Fruit fly (Drosophila melanogaster) whole organism, embryonic: ENCODE results near the gene CG1161.

Experiments
- ATbp ChIP-seq: fragments of 200-800 bp; sonication (Bioruptor generic); optimal IDR thresholded peaks from 2 replicates; lab custom pipeline; 2017; ENCODE audit warnings: missing biosample characterization, mild to moderate bottlenecking, missing genetic modification characterization, missing genetic modification reagents
- Ada2b ChIP-seq: fragments of 200-800 bp; sonication (Bioruptor generic); IDR thresholded peaks from 2 replicates; pipeline ENCODE4 v1.3.6; 2022; ENCODE audit warnings: missing biosample characterization, missing genetic modification characterization
- Adf1 ChIP-seq: fragments of 200-800 bp; sonication (Bioruptor generic); IDR thresholded peaks from 2 replicates; pipeline ENCODE4 v1.3.6; 2022; ENCODE audit warnings: missing biosample characterization, missing genetic modification characterization
- Aef1 ChIP-seq: fragments of 200-800 bp; sonication (Bioruptor generic); IDR thresholded peaks from 3 replicates; pipeline ENCODE4 v1.3.6; 2022; ENCODE audit warnings: missing biosample characterization, missing genetic modification characterization
- Atf6 ChIP-seq: fragments of 200-800 bp; sonication (Bioruptor generic); IDR thresholded peaks from 2 replicates; pipeline ENCODE4 v1.3.6; 2022; ENCODE audit warnings: missing biosample characterization, missing genetic modification characterization
- B-H1 ChIP-seq: fragments of 200-800 bp; sonication (Bioruptor generic); IDR thresholded peaks from 3 replicates; pipeline ENCODE4 v1.3.6; 2022; ENCODE audit warnings: missing biosample characterization, missing genetic modification characterization
- CG1233 ChIP-seq: fragments of 200-800 bp; sonication (Bioruptor generic); optimal IDR thresholded peaks from 4 replicates; lab custom pipeline; 2018; ENCODE audit warnings: missing biosample characterization, mild to moderate bottlenecking, missing genetic modification characterization
- CG13775 ChIP-seq: fragments of 200-800 bp; sonication (Bioruptor generic); optimal IDR thresholded peaks from 3 replicates; lab custom pipeline; 2017; ENCODE audit warnings: missing biosample characterization, mild to moderate bottlenecking, missing genetic modification characterization
- CG15073 ChIP-seq: fragments of 200-800 bp; sonication (Bioruptor generic); optimal IDR thresholded peaks from 2 replicates; lab custom pipeline; 2016; ENCODE audit warnings: missing biosample characterization, missing genetic modification characterization
- CG17829 ChIP-seq: fragments of 200-800 bp; optimal IDR thresholded peaks from 2 replicates; lab custom pipeline; 2019; ENCODE audit warnings: missing biosample characterization, mild to moderate bottlenecking, missing genetic modification characterization, moderate library complexity
- CG1832 ChIP-seq: fragments of 200-800 bp; sonication (Bioruptor generic); optimal IDR thresholded peaks from 2 replicates; lab custom pipeline; 2017; ENCODE audit warnings: missing biosample characterization, mild to moderate bottlenecking, missing genetic modification characterization, inconsistent platforms
- CG18619 ChIP-seq: fragments of 200-800 bp; sonication (Bioruptor generic); optimal IDR thresholded peaks from 3 replicates; lab custom pipeline; 2017; ENCODE audit warnings: missing biosample characterization, mild to moderate bottlenecking, missing genetic modification characterization
- CG2712 ChIP-seq: fragments of 200-800 bp; optimal IDR thresholded peaks from 3 replicates; lab custom pipeline; 2019; ENCODE audit warnings: missing biosample characterization, mild to moderate bottlenecking, missing genetic modification characterization, moderate library complexity
- CG31441 ChIP-seq: fragments of 200-800 bp; sonication (Bioruptor generic); IDR thresholded peaks from 2 replicates; pipeline ENCODE4 v1.3.6; 2022; ENCODE audit warnings: missing biosample characterization, missing genetic modification characterization
- CG6813 ChIP-seq: fragments of 200-800 bp; sonication (Bioruptor generic); optimal IDR thresholded peaks from 2 replicates; lab custom pipeline; 2017; ENCODE audit warnings: missing biosample characterization, missing genetic modification characterization, mild to moderate bottlenecking, moderate library complexity, missing genetic modification reagents
- CG6854 ChIP-seq: fragments of 200-800 bp; sonication (Bioruptor generic); optimal IDR thresholded peaks from 3 replicates; lab custom pipeline; 2017; ENCODE audit warnings: missing biosample characterization, mild to moderate bottlenecking, missing genetic modification characterization
- CG7372 ChIP-seq: fragments of 200-800 bp; sonication (Bioruptor generic); IDR thresholded peaks from 2 replicates; pipeline ENCODE4 v1.3.6; 2022; ENCODE audit warnings: missing biosample characterization, missing genetic modification characterization
- CG7556 ChIP-seq: fragments of 200-800 bp; sonication (Bioruptor generic); optimal IDR thresholded peaks from 2 replicates; lab custom pipeline; 2017; ENCODE audit warnings: missing biosample characterization, mild to moderate bottlenecking, missing genetic modification characterization
- CG7786 ChIP-seq: fragments of 200-800 bp; sonication (Bioruptor generic); optimal IDR thresholded peaks from 2 replicates; lab custom pipeline; 2016; ENCODE audit warnings: missing biosample characterization, missing genetic modification characterization
- Dll ChIP-seq: fragments of 200-800 bp; sonication (Bioruptor generic); IDR thresholded peaks from 4 replicates; pipeline ENCODE4 v1.3.6; 2022; ENCODE audit warnings: missing biosample characterization, missing genetic modification characterization; ENCODE audit not compliant: partially characterized antibody
- H15 ChIP-seq: fragments of 200-800 bp; sonication (Bioruptor generic); IDR thresholded peaks from 3 replicates; pipeline ENCODE4 v1.3.6; 2022; ENCODE audit warnings: missing biosample characterization, missing genetic modification characterization
- HLH54F ChIP-seq: fragments of 200-800 bp; sonication (Bioruptor generic); optimal IDR thresholded peaks from 3 replicates; lab custom pipeline; 2016; ENCODE audit warnings: missing biosample characterization, missing genetic modification characterization
- HmgD ChIP-seq: fragments of 200-800 bp; sonication (Bioruptor generic); optimal IDR thresholded peaks from 3 replicates; lab custom pipeline; 2016; ENCODE audit warnings: missing biosample characterization, missing genetic modification characterization
- Hmx ChIP-seq: fragments of 200-800 bp; sonication (Bioruptor generic); optimal IDR thresholded peaks from 2 replicates; lab custom pipeline; 2016; ENCODE audit warnings: missing biosample characterization, missing genetic modification characterization
- Hr3 ChIP-seq: fragments of 200-800 bp; sonication (Bioruptor generic); optimal IDR thresholded peaks from 3 replicates; lab custom pipeline; 2016; ENCODE audit warnings: missing biosample characterization, missing genetic modification characterization
- Lim3 ChIP-seq: fragments of 200-800 bp; sonication (Bioruptor generic); IDR thresholded peaks from 2 replicates; pipeline ENCODE4 v1.3.6; 2022; ENCODE audit warnings: missing biosample characterization, missing genetic modification characterization
- Myb ChIP-seq: fragments of 200-800 bp; sonication (Bioruptor generic); optimal IDR thresholded peaks from 2 replicates; lab custom pipeline; 2016; ENCODE audit warnings: missing biosample characterization, missing genetic modification characterization
- NFAT ChIP-seq: fragments of 200-800 bp; sonication (Bioruptor generic); IDR thresholded peaks from 2 replicates; pipeline ENCODE4 v1.3.6; 2022; ENCODE audit warnings: missing biosample characterization, missing genetic modification characterization
- Neu2 ChIP-seq: fragments of 200-800 bp; sonication (Bioruptor generic); optimal IDR thresholded peaks from 3 replicates; lab custom pipeline; 2016; ENCODE audit warnings: missing biosample characterization, missing genetic modification characterization, borderline replicate concordance
- Nf-YB ChIP-seq: fragments of 200-800 bp; sonication (Bioruptor generic); optimal IDR thresholded peaks from 3 replicates; lab custom pipeline; 2019; ENCODE audit warnings: missing biosample characterization, mild to moderate bottlenecking, missing genetic modification characterization, moderate library complexity
- Nf-YC ChIP-seq: fragments of 200-800 bp; optimal IDR thresholded peaks from 3 replicates; lab custom pipeline; 2019; ENCODE audit warnings: missing biosample characterization, mild to moderate bottlenecking, missing genetic modification characterization, moderate library complexity
- Pdp1 ChIP-seq, 2 experiments: fragments of 200-800 bp; sonication (Bioruptor generic); optimal IDR thresholded peaks; 3 replicates each; lab custom pipeline; 2016; ENCODE audit warnings: missing biosample characterization in 2 of 2, missing genetic modification characterization in 2 of 2, mild to moderate bottlenecking in 1 of 2, moderate library complexity in 1 of 2
- Sin3A ChIP-seq: fragments of >200 bp; optimal IDR thresholded peaks from 2 replicates; lab custom pipeline; 2018
- Stat92E ChIP-seq, 3 experiments: fragments of >200 bp in 2 of 3; fragments of 200-800 bp in 1 of 3; sonication (Bioruptor generic) in 1 of 3; optimal IDR thresholded peaks; 2 replicates each; lab custom pipeline; 2017 to 2019; ENCODE audit warnings: missing biosample characterization in 3 of 3, missing genetic modification characterization in 3 of 3, mild to moderate bottlenecking in 1 of 3, moderate library complexity in 1 of 3
- corto ChIP-seq: fragments of 200-800 bp; sonication (Bioruptor generic); optimal IDR thresholded peaks from 2 replicates; lab custom pipeline; 2016; ENCODE audit warnings: missing biosample characterization, mild to moderate bottlenecking, missing genetic modification characterization, moderate library complexity
- disco-r ChIP-seq: fragments of 200-800 bp; sonication (Bioruptor generic); optimal IDR thresholded peaks from 2 replicates; lab custom pipeline; 2016; ENCODE audit warnings: missing biosample characterization, missing genetic modification characterization
- dmrt99B ChIP-seq: fragments of 200-800 bp; sonication (Bioruptor generic); optimal IDR thresholded peaks from 2 replicates; lab custom pipeline; 2018; ENCODE audit warnings: missing biosample characterization, mild to moderate bottlenecking, missing genetic modification characterization, moderate library complexity
- ems ChIP-seq: fragments of 200-800 bp; sonication (Bioruptor generic); optimal IDR thresholded peaks from 3 replicates; lab custom pipeline; 2016; ENCODE audit warnings: missing biosample characterization, missing genetic modification characterization
- eve ChIP-seq, 2 experiments: fragments of >200 bp; optimal IDR thresholded peaks; 2 replicates each; lab custom pipeline; 2017; ENCODE audit warnings: missing biosample characterization in 2 of 2, missing genetic modification characterization in 2 of 2
- gem ChIP-seq: fragments of 200-800 bp; sonication (Bioruptor generic); optimal IDR thresholded peaks from 2 replicates; lab custom pipeline; 2019; ENCODE audit warnings: missing biosample characterization, mild to moderate bottlenecking, missing genetic modification characterization, moderate library complexity
- hb ChIP-seq: fragments of 200-800 bp; sonication (Bioruptor generic); IDR thresholded peaks from 3 replicates; pipeline ENCODE4 v1.3.6; 2022; ENCODE audit warnings: missing biosample characterization, missing genetic modification characterization; ENCODE audit not compliant: partially characterized antibody
- inv ChIP-seq: fragments of 200-800 bp; sonication (Bioruptor generic); IDR thresholded peaks from 2 replicates; pipeline ENCODE4 v1.3.6; 2022; ENCODE audit warnings: missing biosample characterization, missing genetic modification characterization; ENCODE audit not compliant: partially characterized antibody
- lmd ChIP-seq: fragments of 200-800 bp; sonication (Bioruptor generic); IDR thresholded peaks from 2 replicates; pipeline ENCODE4 v1.3.6; 2022; ENCODE audit warnings: missing biosample characterization, missing genetic modification characterization
- nmo ChIP-seq: fragments of 200-800 bp; sonication (Bioruptor generic); optimal IDR thresholded peaks from 2 replicates; lab custom pipeline; 2018; ENCODE audit warnings: missing biosample characterization, mild to moderate bottlenecking, missing genetic modification characterization, moderate library complexity
- pros ChIP-seq: fragments of 200-800 bp; sonication (Bioruptor generic); optimal IDR thresholded peaks from 3 replicates; lab custom pipeline; 2019; ENCODE audit warnings: missing biosample characterization, mild to moderate bottlenecking, missing genetic modification characterization, moderate library complexity
- run ChIP-seq: fragments of 200-800 bp; sonication (Bioruptor generic); optimal IDR thresholded peaks from 3 replicates; lab custom pipeline; 2018; ENCODE audit warnings: missing biosample characterization, mild to moderate bottlenecking, missing genetic modification characterization
- sens ChIP-seq: fragments of 200-800 bp; sonication (Bioruptor generic); peaks from one replicate; lab custom pipeline; 2016; ENCODE audit warnings: missing biosample characterization, missing genetic modification characterization
- sim ChIP-seq: fragments of 200-800 bp; sonication (Bioruptor generic); IDR thresholded peaks from 2 replicates; pipeline ENCODE4 v1.3.6; 2022; ENCODE audit warnings: missing biosample characterization, missing genetic modification characterization
- trem ChIP-seq: fragments of 200-800 bp; optimal IDR thresholded peaks from 3 replicates; lab custom pipeline; 2019; ENCODE audit warnings: missing biosample characterization, mild to moderate bottlenecking, missing genetic modification characterization, moderate library complexity
- trh ChIP-seq: fragments of 200-800 bp; sonication (Bioruptor generic); optimal IDR thresholded peaks from 2 replicates; lab custom pipeline; 2016; ENCODE audit warnings: missing biosample characterization, missing genetic modification characterization
- unc-4 ChIP-seq: fragments of 200-800 bp; sonication (Bioruptor generic); IDR thresholded peaks from 2 replicates; pipeline ENCODE4 v1.3.6; 2022; ENCODE audit warnings: missing biosample characterization, missing genetic modification characterization; ENCODE audit not compliant: partially characterized antibody
- usp ChIP-seq: fragments of >200 bp; optimal IDR thresholded peaks from 2 replicates; lab custom pipeline; 2017; ENCODE audit warnings: missing biosample characterization, missing genetic modification characterization

The CG1161 gene

DNA sequence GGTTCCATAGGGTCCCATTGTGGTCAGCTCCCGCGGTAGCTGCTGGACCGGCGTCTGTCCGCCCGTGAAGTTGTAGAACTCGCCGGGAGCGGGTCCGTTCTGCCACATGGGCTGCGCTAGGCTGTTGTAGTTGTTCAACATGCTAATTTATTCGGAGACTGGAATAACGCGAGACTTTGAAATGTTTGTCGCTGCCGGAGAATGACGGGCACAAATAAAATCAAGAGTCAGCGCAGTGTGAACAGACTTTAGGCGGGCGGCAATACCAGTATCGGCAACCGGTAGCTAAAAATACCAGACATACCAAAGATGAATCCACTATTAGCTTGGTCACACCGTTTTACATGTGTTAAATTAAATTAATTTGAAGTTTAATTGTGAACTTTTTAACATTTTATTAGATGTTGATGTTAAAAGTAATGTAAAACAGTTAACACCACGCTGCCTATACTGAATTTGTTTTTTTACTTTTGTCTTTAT is 3.1 kb downstream of the CG1161 start, which contains the start of gene Prosbeta7 (continued):
- TF ChIP-seq CG13775 (no peak), dmrt99B (tag; lab: Kevin White, UChicago) (no peak), sens (GFP tag; lab: Kevin White, UChicago) (no peak), CG7786 (no peak), Lim3 (GFP tag; lab: Robert Waterston, UW) (no peak), Stat92E (GFP tag; optimal IDR thresholded peaks at IDR 0.05; lab: Kevin White, UChicago) (peak in 1 of 3 experiments; percentile 14), disco-r (GFP tag; lab: Kevin White, UChicago) (no peak), CG15073 (GFP tag; lab: Kevin White, UChicago) (no peak), Sin3A (lab: Kevin White, UChicago) (peak; percentile 16), CG17829 (peak; percentile 15), corto (GFP tag; lab: Kevin White, UChicago) (no peak), CG1832 (no peak), inv (GFP tag; lab: Robert Waterston, UW) (peak; percentile 29; the same call in 1 of the 2 replicates), hb (GFP tag; lab: Robert Waterston, UW) (peak; percentile 28; the same call in 1 of the 3 replicates), gem (tag; lab: Kevin White, UChicago) (no peak), trem (peak; percentile 62), CG2712 (tag; lab: Kevin White, UChicago) (peak; percentile 26), HLH54F (GFP tag; lab: Kevin White, UChicago) (no peak), CG1233 (GFP tag; lab: Kevin White, UChicago) (no peak), lmd (GFP tag; lab: Robert Waterston, UW) (no peak), CG7372 (no peak), ATbp (no peak), eve (GFP tag; optimal IDR thresholded peaks at IDR 0.05; lab: Kevin White, UChicago) (no peak), Neu2 (GFP tag; lab: Kevin White, UChicago) (no peak), Atf6 (GFP tag; lab: Robert Waterston, UW) (no peak), sim (GFP tag; lab: Robert Waterston, UW) (no peak), NFAT (GFP tag; lab: Robert Waterston, UW) (no peak), trh (GFP tag; lab: Kevin White, UChicago) (no peak), CG31441 (no peak), Hmx (GFP tag; lab: Kevin White, UChicago) (no peak), Hr3 (no peak), Aef1 (GFP tag; lab: Robert Waterston, UW) (no peak), CG7556 (GFP tag; lab: Kevin White, UChicago) (no peak), Dll (GFP tag; lab: Robert Waterston, UW) (peak; percentile 66), Ada2b (GFP tag; lab: Robert Waterston, UW) (no peak), H15 (no peak), Nf-YB (GFP tag; lab: Kevin White, UChicago) (no peak), Adf1 (no peak), CG6813 (GFP tag; lab: Kevin White, UChicago) (no peak), HmgD (GFP tag; lab: Kevin White, UChicago) (no peak), run (tag; lab: Kevin White, UChicago) (no peak), ems (GFP tag; lab: Kevin White, UChicago) (no peak), Pdp1 (GFP tag; optimal IDR thresholded peaks at IDR 0.05; lab: Kevin White, UChicago) (no peak), Myb (GFP tag; lab: Kevin White, UChicago) (peak; percentile 34), pros (no peak), nmo (no peak), usp (GFP tag; lab: Kevin White, UChicago) (no peak), CG18619 (GFP tag; lab: Kevin White, UChicago) (no peak), CG6854 (no peak), unc-4 (GFP tag; lab: Robert Waterston, UW) (peak; percentile 67), B-H1 (GFP tag; lab: Robert Waterston, UW) (no peak), Nf-YC (tag; lab: Kevin White, UChicago) (peak; percentile 65)
